Worm (Caenorhabditis elegans) whole organism, early embryonic: ENCODE measurements around the gene clec-62.

Experiments
- ama-1 ChIP-seq: fragments of 150-350 bp; optimal IDR thresholded peaks from 2 replicates; lab custom pipeline; 2014
- tbx-11 ChIP-seq: fragments of 200-800 bp; sonication (Bioruptor generic); IDR thresholded peaks from 2 replicates; pipeline ENCODE4 v1.3.6; 2022; ENCODE audit warnings: missing genetic modification characterization, missing compliant biosample characterization

DNA sequence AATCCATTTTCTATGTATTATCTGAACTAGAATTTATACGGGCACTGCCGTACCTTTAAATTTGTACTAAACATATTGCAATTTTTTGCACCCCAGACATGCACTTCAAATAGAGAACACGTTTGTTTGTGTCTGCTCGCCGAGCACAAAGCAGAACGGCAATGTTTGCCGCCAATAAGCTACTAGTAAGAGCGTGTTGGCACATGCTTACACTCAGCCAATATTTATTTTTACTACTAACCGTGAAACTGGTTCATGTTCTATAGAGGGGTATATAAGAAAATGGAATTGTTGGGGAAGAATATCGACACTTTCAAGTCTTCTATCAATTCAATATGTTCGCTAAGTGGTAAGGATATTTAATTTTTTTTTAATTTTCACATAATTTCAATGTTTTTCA lies 12.1 kb upstream of the clec-62 start, which contains the start of gene nspb-11:
- TF ChIP-seq ama-1, result no peak
- TF ChIP-seq tbx-11 (GFP tag; lab: Robert Waterston, UW), result no peak
